Fruit fly (Drosophila melanogaster): ENCODE data around the gene fws.

The fws gene

DNA sequence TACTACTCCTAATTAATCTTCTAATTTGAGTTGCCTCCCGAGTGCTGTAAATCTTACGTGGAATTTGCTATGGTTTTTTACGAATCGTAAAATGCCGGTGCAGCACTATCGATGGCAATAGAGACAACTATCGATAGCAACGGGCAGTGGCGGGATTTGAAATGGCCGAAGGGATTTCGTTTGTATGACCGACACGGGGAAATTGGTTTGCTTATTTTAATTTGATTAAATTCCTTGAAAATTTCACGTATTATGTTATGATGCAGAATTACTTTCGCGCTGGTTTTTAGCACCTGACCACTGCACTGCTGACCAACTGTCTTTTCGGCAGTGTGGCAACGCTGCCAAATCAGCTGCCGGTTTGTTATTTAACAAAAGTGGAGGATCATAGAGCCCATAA is 3.3 kb upstream of the fws start, which contains the start of the genes GCS2beta and CG5131 (continued):
- TF ChIP-seq CG10274 (GFP tag; optimal IDR thresholded peaks at IDR 0.05): peak; percentile 69
- TF ChIP-seq CG10431 (GFP tag; optimal IDR thresholded peaks at IDR 0.05): peak; percentile 60
- no peak for TF ChIP-seq CG15479 (GFP tag; optimal IDR thresholded peaks at IDR 0.05)
- TF ChIP-seq CG1832 (GFP tag; optimal IDR thresholded peaks at IDR 0.05): no peak
- peak; percentile 97 for TF ChIP-seq vfl (GFP tag; optimal IDR thresholded peaks at IDR 0.05)
- TF ChIP-seq Dref (GFP tag; IDR thresholded peaks at IDR 0.05): peak; percentile 86
- peak; percentile 81 for TF ChIP-seq CG18262 (tag; optimal IDR thresholded peaks at IDR 0.05)
- TF ChIP-seq sob (GFP tag; IDR thresholded peaks at IDR 0.05): peak; percentile 96
- peak; percentile 93 for TF ChIP-seq Hmr (GFP tag; optimal IDR thresholded peaks at IDR 0.05)
- peak; percentile 85 for TF ChIP-seq nau (GFP tag; optimal IDR thresholded peaks at IDR 0.05)
- TF ChIP-seq fru (optimal IDR thresholded peaks at IDR 0.05): no peak
- TF ChIP-seq usp (GFP tag; optimal IDR thresholded peaks at IDR 0.05): no peak
- peak; percentile 79 for TF ChIP-seq CG11723 (GFP tag; optimal IDR thresholded peaks at IDR 0.05)
- peak; percentile 94 for TF ChIP-seq Doc3 (GFP tag; IDR thresholded peaks at IDR 0.05; ENCODE audit: partially characterized antibody)

DNA sequence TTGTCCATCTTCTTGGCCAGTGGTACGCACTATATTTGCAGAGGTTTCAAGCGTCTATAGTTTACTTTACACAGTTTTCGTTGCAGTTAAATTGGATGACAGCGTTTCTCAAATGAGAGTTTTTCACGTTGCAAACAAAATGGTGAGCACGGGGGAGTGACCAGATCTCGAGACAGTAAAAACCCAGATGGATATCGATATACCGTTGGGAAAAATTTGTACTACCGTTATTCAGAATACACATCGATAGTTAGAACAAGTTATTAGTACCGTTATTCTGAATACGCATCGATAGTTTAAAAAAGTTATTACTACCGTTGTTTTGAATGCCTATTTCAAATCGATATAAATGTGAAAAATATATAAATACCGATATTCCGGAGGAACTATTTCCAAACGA is 3.1 kb downstream of the fws start, which contains the start of gene cass:
cass (minus strand) TSS at position 179 of the 400 bp plus-strand sequence.
- TF ChIP-seq CG2116 (GFP tag; optimal IDR thresholded peaks at IDR 0.05) (peak; percentile 77), CG31388 (GFP tag; optimal IDR thresholded peaks at IDR 0.05) (no peak), hb (GFP tag; IDR thresholded peaks at IDR 0.05; ENCODE audit: partially characterized antibody) (peak; percentile 86), CG3995 (GFP tag; optimal IDR thresholded peaks at IDR 0.05) (peak; percentile 88), HLH4C (GFP tag; IDR thresholded peaks at IDR 0.05; ENCODE audit: partially characterized antibody) (peak; percentile 91), CG10267 (tag; optimal IDR thresholded peaks at IDR 0.05) (peak; percentile 62), CTCF (GFP tag; optimal IDR thresholded peaks at IDR 0.05) (peak; percentile 47), CG6654 (GFP tag; optimal IDR thresholded peaks at IDR 0.05) (no peak), CG17361 (GFP tag; IDR thresholded peaks at IDR 0.05) (0 out of 3 replicates have a peak, but pooled peaks have one; percentile 18), Hmr (GFP tag; optimal IDR thresholded peaks at IDR 0.05) (peak; percentile 37), Sox102F (GFP tag; optimal IDR thresholded peaks at IDR 0.05) (no peak), CG8290 (GFP tag; optimal IDR thresholded peaks at IDR 0.05) (peak; percentile 39), CG8290 (tag; optimal IDR thresholded peaks at IDR 0.05) (peak in 1 of 2 experiments; percentile 70), CG2712 (tag; optimal IDR thresholded peaks at IDR 0.05) (peak; percentile 59), nerfin-2 (GFP tag; IDR thresholded peaks at IDR 0.05; ENCODE audit: partially characterized antibody) (peak; percentile 65; the same call in 1 of the 2 replicates), CG7963 (GFP tag; IDR thresholded peaks at IDR 0.05; ENCODE audit: partially characterized antibody) (peak; percentile 92), CG8924 (tag; optimal IDR thresholded peaks at IDR 0.05) (peak; percentile 26), Jarid2 (GFP tag; optimal IDR thresholded peaks at IDR 0.05) (no peak), Stat92E (GFP tag; optimal IDR thresholded peaks at IDR 0.05) (peak in 1 of 3 experiments; percentile 16), pros (GFP tag; optimal IDR thresholded peaks at IDR 0.05) (no peak), gfzf (GFP tag; optimal IDR thresholded peaks at IDR 0.05) (peak; percentile 88), NK7.1 (GFP tag; optimal IDR thresholded peaks at IDR 0.05) (no peak), CG12659 (GFP tag; optimal IDR thresholded peaks at IDR 0.05) (peak; percentile 22), CG17829 (tag; optimal IDR thresholded peaks at IDR 0.05) (peak; percentile 58), MESR4 (GFP tag; optimal IDR thresholded peaks at IDR 0.05) (peak; percentile 93), CG18262 (tag; optimal IDR thresholded peaks at IDR 0.05) (peak; percentile 13), sna (GFP tag; IDR thresholded peaks at IDR 0.05; ENCODE audit: partially characterized antibody) (peak; percentile 82), CG6791 (GFP tag; IDR thresholded peaks at IDR 0.05; ENCODE audit: partially characterized antibody) (peak; percentile 95), HmgZ (tag; optimal IDR thresholded peaks at IDR 0.05) (peak; percentile 62), vnd (GFP tag; IDR thresholded peaks at IDR 0.05; ENCODE audit: partially characterized antibody) (peak; percentile 88), sd (tag; optimal IDR thresholded peaks at IDR 0.05) (peak; percentile 74), CG34224 (GFP tag; IDR thresholded peaks at IDR 0.05; ENCODE audit: partially characterized antibody) (peak; percentile 92), CG10274 (GFP tag; optimal IDR thresholded peaks at IDR 0.05) (no peak), fd96Cb (tag; optimal IDR thresholded peaks at IDR 0.05) (no peak), mld (GFP tag; IDR thresholded peaks at IDR 0.05; ENCODE audit: partially characterized antibody) (peak; percentile 88), trem (tag; optimal IDR thresholded peaks at IDR 0.05) (peak; percentile 82), CG4617 (GFP tag; optimal IDR thresholded peaks at IDR 0.05; ENCODE audit: borderline replicate concordance) (peak; percentile 69)

Measured in whole organism, embryonic.